Worm (Caenorhabditis elegans) whole organism, L4/young adult: ENCODE data around the gene fbxa-81.
A peak's percentile ranks its signal among the peaks of the same experiment; 100 is the strongest.

Source experiments
- W03F9.2 ChIP-seq: fragments of 150-350 bp; optimal IDR thresholded peaks from 2 replicates; lab custom pipeline; 2014; ENCODE audit warnings: missing biosample characterization, missing genetic modification characterization
- dao-5 ChIP-seq: sonication (generic microtip); optimal IDR thresholded peaks from 2 replicates; lab custom pipeline; 2016; ENCODE audit warnings: missing genotype, missing genetic modification characterization, moderate library complexity, missing compliant biosample characterization
- him-1 ChIP-seq: sonication (generic microtip); optimal IDR thresholded peaks from 2 replicates; lab custom pipeline; 2016; ENCODE audit warnings: missing genotype, missing genetic modification reagents, missing genetic modification characterization, missing compliant biosample characterization

Gene fbxa-81

ce11 chrX:14562286-14563086 lies 20.6 kb upstream of the fbxa-81 start:
- no peak for TF ChIP-seq him-1 (tag; lab: Kevin White, UChicago)
- TF ChIP-seq dao-5 (tag; lab: Kevin White, UChicago): no peak
- no peak for TF ChIP-seq W03F9.2

- TF ChIP-seq him-1 (tag; lab: Kevin White, UChicago): no peak
- TF ChIP-seq W03F9.2: no peak
- no peak for TF ChIP-seq dao-5 (tag; lab: Kevin White, UChicago)
Observed at ce11 chrX:14561416-14561973, 19.6 kb upstream of the fbxa-81 start.

ce11 chrX:14560297-14560680 lies 18.4 kb upstream of the fbxa-81 start:
- TF ChIP-seq dao-5 (tag; lab: Kevin White, UChicago) (no peak), him-1 (tag; lab: Kevin White, UChicago) (peak; percentile 61), W03F9.2 (peak; percentile 78)

- no peak for TF ChIP-seq him-1 (tag; lab: Kevin White, UChicago)
- TF ChIP-seq W03F9.2: no peak
- TF ChIP-seq dao-5 (tag; lab: Kevin White, UChicago): no peak
Observed at ce11 chrX:14559519-14560296, 17.8 kb upstream of the fbxa-81 start.

ce11 chrX:14559084-14559483 lies 17.2 kb upstream of the fbxa-81 start:
- TF ChIP-seq him-1 (tag; lab: Kevin White, UChicago) (no peak), W03F9.2 (no peak), dao-5 (tag; lab: Kevin White, UChicago) (no peak)

ce11 chrX:14557936-14558554 lies 16.2 kb upstream of the fbxa-81 start, which contains the start of gene nhr-3:
TSS of gene nhr-3 (plus strand) at chrX:14558504.
- TF ChIP-seq W03F9.2: no peak
- TF ChIP-seq him-1 (tag; lab: Kevin White, UChicago): no peak

- TF ChIP-seq him-1 (tag; lab: Kevin White, UChicago): no peak
- no peak for TF ChIP-seq W03F9.2
- TF ChIP-seq dao-5 (tag; lab: Kevin White, UChicago): no peak
Observed at ce11 chrX:14557352-14557935, 15.6 kb upstream of the fbxa-81 start.

ce11 chrX:14556403-14556802 lies 14.5 kb upstream of the fbxa-81 start:
- no peak for TF ChIP-seq dao-5 (tag; lab: Kevin White, UChicago)
- TF ChIP-seq him-1 (tag; lab: Kevin White, UChicago): no peak
- TF ChIP-seq W03F9.2: no peak

ce11 chrX:14549709-14550199 lies 7.9 kb upstream of the fbxa-81 start, which contains the start of gene ram-5:
TSS of gene ram-5 (plus strand) at chrX:14550149.
- TF ChIP-seq W03F9.2 (no peak), him-1 (tag; lab: Kevin White, UChicago) (no peak), dao-5 (tag; lab: Kevin White, UChicago) (no peak)

- TF ChIP-seq W03F9.2: no peak
- TF ChIP-seq dao-5 (tag; lab: Kevin White, UChicago): no peak
- no peak for TF ChIP-seq him-1 (tag; lab: Kevin White, UChicago)
Observed at ce11 chrX:14545543-14545942, 3.7 kb upstream of the fbxa-81 start, which contains the start of gene enri-2. TSS of gene enri-2 (plus strand) at chrX:14545843.

- TF ChIP-seq him-1 (tag; lab: Kevin White, UChicago) (no peak), dao-5 (tag; lab: Kevin White, UChicago) (no peak), W03F9.2 (no peak)
Observed at ce11 chrX:14543224-14543623, 1.3 kb upstream of the fbxa-81 start, which contains the start of gene T24C2.3. TSS of gene T24C2.3 (plus strand) at chrX:14543524.

- no peak for TF ChIP-seq dao-5 (tag; lab: Kevin White, UChicago)
- no peak for TF ChIP-seq him-1 (tag; lab: Kevin White, UChicago)
- no peak for TF ChIP-seq W03F9.2
Observed at ce11 chrX:14539468-14539867, 2.4 kb downstream of the fbxa-81 start.

- TF ChIP-seq him-1 (tag; lab: Kevin White, UChicago) (no peak), W03F9.2 (no peak), dao-5 (tag; lab: Kevin White, UChicago) (no peak)
Observed at ce11 chrX:14537625-14538024, 4.3 kb downstream of the fbxa-81 start.
